Worm (Caenorhabditis elegans): ENCODE measurements around the gene F58B3.6.
A peak's percentile ranks its signal among the peaks of the same experiment; 100 is the strongest.

The F58B3.6 gene

DNA sequence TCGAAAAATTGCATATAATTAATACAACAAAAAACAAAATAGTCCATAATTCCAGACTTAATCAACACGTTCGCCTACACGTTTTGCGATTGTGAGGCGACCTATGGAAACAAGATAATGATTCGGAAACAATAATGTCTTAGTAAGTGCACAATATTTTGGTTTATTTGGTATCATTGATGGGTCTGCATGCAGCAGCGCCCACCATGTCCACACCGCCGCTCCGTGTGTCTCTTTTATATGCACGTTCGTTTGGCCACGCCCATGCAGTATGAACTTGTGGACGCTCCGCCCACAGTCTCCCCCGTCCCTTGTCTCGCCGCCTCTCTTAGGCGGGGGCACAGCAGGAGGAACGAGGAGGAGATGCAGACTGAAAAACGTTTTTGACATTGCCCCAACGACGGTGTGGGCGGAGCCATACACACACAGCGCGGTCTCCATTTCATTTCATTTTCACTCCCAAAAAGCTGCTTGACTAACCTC lies 42.2 kb upstream of the F58B3.6 start, which contains the start of gene mig-38 (continued):
- no peak for TF ChIP-seq nhr-42 (GFP tag; IDR thresholded peaks at IDR 0.05)
- peak; percentile 7; the same call in 1 of the 2 replicates for TF ChIP-seq lin-38 (GFP tag; IDR thresholded peaks at IDR 0.05)
- no peak for TF ChIP-seq F10B5.3 (tag; optimal IDR thresholded peaks at IDR 0.05)
- no peak for TF ChIP-seq snpc-4 (tag; optimal IDR thresholded peaks at IDR 0.05)
- peak; percentile 65 for TF ChIP-seq T20F7.1 (GFP tag; optimal IDR thresholded peaks at IDR 0.05)
- peak; percentile 47 for TF ChIP-seq mes-2 (tag; optimal IDR thresholded peaks at IDR 0.05; ENCODE audit: poor library complexity, severe bottlenecking)
- 0 out of 2 replicates have a peak, but pooled peaks have one; percentile 69 for TF ChIP-seq daf-19 (GFP tag; conservative IDR thresholded peaks at IDR 0.05)
- TF ChIP-seq cey-2 (tag; optimal IDR thresholded peaks at IDR 0.05; ENCODE audit: borderline replicate concordance, insufficient read depth) = no peak
- no peak for TF ChIP-seq lim-7 (GFP tag; IDR thresholded peaks at IDR 0.05)
- no peak for TF ChIP-seq spr-3 (GFP tag; optimal IDR thresholded peaks at IDR 0.05)
- TF ChIP-seq mep-1 (tag; optimal IDR thresholded peaks at IDR 0.05) = peak; percentile 50
- TF ChIP-seq mxl-2 (GFP tag; conservative IDR thresholded peaks at IDR 0.05) = no peak
- TF ChIP-seq aly-2 (tag; optimal IDR thresholded peaks at IDR 0.05) = no peak
- TF ChIP-seq dmd-8 (GFP tag; IDR thresholded peaks at IDR 0.05) = no peak; the same call in 1 of the 2 replicates
- TF ChIP-seq madf-9 (GFP tag; conservative IDR thresholded peaks at IDR 0.05) = no peak
- no peak for TF ChIP-seq ZK337.2 (GFP tag; IDR thresholded peaks at IDR 0.05)
- no peak for TF ChIP-seq vab-7 (GFP tag; IDR thresholded peaks at IDR 0.05)
- TF ChIP-seq Y75B8A.6 (GFP tag; IDR thresholded peaks at IDR 0.05) = no peak
- no peak for TF ChIP-seq unc-39 (tag; optimal IDR thresholded peaks at IDR 0.05)
- TF ChIP-seq pqm-1 (tag; optimal IDR thresholded peaks at IDR 0.05) = peak; percentile 11
- no peak for TF ChIP-seq lin-1 (GFP tag; IDR thresholded peaks at IDR 0.05)
- TF ChIP-seq hif-1 (tag; optimal IDR thresholded peaks at IDR 0.05) = no peak
- no peak for TF ChIP-seq zag-1 (tag; optimal IDR thresholded peaks at IDR 0.05)
- TF ChIP-seq zip-11 (GFP tag; IDR thresholded peaks at IDR 0.05) = no peak
- TF ChIP-seq lin-39 (tag; optimal IDR thresholded peaks at IDR 0.05) = no peak
- TF ChIP-seq hlh-11 (tag; optimal IDR thresholded peaks at IDR 0.05) = peak; percentile 81
- no peak for TF ChIP-seq saeg-2 (GFP tag; IDR thresholded peaks at IDR 0.05)
- TF ChIP-seq fkh-10 (GFP tag; optimal IDR thresholded peaks at IDR 0.05) = no peak
- TF ChIP-seq lin-15B (tag; optimal IDR thresholded peaks at IDR 0.05) = no peak
- TF ChIP-seq ces-1 (GFP tag; optimal IDR thresholded peaks at IDR 0.05) = no peak
- TF ChIP-seq aha-1 (tag) = peak; percentile 98

DNA sequence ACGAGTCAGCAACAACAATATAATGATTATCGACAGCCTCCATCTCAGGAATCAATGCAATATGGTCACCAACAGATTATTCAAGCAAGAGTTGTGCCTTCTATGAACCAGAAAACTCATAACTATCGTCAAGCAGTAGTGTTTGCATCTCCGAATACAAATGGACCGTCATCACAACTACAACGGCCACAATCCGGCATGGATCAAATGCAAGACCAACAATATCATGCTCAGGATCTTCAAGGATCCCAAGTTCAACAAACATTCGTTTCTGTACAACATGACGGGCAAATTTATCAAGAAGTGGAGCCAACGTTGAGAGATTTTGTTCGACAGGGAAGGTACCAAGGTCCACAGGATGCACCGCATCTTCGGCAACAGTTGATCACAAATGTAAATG lies 39.4 kb upstream of the F58B3.6 start:
- no peak for TF ChIP-seq egl-43 (GFP tag; IDR thresholded peaks at IDR 0.05)
- TF ChIP-seq aha-1 (tag) = peak; percentile 92
- no peak for TF ChIP-seq nhr-237 (tag; optimal IDR thresholded peaks at IDR 0.05)
- no peak for TF ChIP-seq lin-1 (GFP tag; IDR thresholded peaks at IDR 0.05)

- no peak for TF ChIP-seq ceh-82 (tag; optimal IDR thresholded peaks at IDR 0.05)
- no peak for TF ChIP-seq pqm-1 (tag; optimal IDR thresholded peaks at IDR 0.05)
- peak in 1 of 2 experiments; percentile 98 for TF ChIP-seq unc-62 (GFP tag; optimal IDR thresholded peaks at IDR 0.05 in 1 of 2)
- no peak for TF ChIP-seq unc-62 (tag; optimal IDR thresholded peaks at IDR 0.05)
- no peak for TF ChIP-seq dmd-6 (GFP tag; IDR thresholded peaks at IDR 0.05)
- no peak for TF ChIP-seq ceh-20 (GFP tag; IDR thresholded peaks at IDR 0.05)
Measured at ce11 chrIV:11599717-11600116, 36.7 kb upstream of the F58B3.6 start.
